Fruit fly (Drosophila melanogaster): Measurements from ENCODE around the gene CG42359.

CG42359 gene

DNA sequence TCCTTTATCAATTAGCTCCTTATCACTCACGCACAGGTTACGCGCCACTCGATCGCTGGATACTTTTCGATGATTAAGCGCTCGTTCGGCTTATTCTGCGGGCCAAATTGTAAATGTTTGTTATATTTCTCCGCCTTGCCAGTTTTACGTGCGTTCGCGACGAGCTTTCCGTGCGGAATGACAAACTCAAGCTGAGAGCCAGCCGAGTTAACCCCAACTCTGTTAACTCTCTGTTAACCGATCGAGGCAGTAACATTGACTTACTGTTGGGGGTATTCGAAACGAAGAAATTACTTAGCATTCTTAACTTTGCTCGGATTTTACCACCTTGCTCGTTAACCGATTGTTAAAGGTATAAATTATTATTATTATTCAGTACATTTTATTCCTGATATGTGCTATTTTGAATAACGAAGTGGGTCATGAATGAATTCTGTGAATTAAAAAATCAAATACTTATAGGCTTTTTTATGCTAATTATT, 8.6 kb downstream of the CG42359 start, which contains the start of gene CG5835 (continued):
- TF ChIP-seq trh (GFP tag; optimal IDR thresholded peaks at IDR 0.05) = no peak
- TF ChIP-seq CG14667 (GFP tag; IDR thresholded peaks at IDR 0.05) = no peak
- TF ChIP-seq Side (GFP tag; optimal IDR thresholded peaks at IDR 0.05) = no peak
- TF ChIP-seq amos (GFP tag; IDR thresholded peaks at IDR 0.05; ENCODE audit: partially characterized antibody) = peak; percentile 32; the same call in 1 of the 2 replicates
- no peak for TF ChIP-seq Dad (GFP tag; optimal IDR thresholded peaks at IDR 0.05)
- no peak for TF ChIP-seq Dip3 (GFP tag; optimal IDR thresholded peaks at IDR 0.05)
- no peak for TF ChIP-seq vnd (GFP tag; IDR thresholded peaks at IDR 0.05; ENCODE audit: partially characterized antibody)
- TF ChIP-seq luna (GFP tag; optimal IDR thresholded peaks at IDR 0.05) = no peak
- TF ChIP-seq NC2α (GFP tag; optimal IDR thresholded peaks at IDR 0.05) = no peak

DNA sequence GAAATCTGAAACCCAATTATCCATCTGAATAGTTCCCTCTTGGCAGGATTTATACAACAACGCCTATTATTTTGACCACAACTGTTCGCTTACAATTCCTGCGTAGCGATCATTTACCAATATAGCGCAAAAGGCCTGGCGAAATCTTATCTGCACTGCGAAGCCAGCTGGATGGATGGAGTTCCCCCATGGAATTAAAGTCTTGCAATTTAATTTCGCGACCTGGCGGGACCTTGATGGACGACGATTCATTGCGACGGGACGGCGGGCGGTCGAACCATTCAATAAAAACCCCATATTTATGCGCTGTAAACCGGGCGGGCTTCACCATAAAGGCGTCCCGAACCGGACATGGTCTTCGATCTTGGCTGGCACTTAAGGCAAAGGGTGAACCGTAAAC, 9.3 kb downstream of the CG42359 start:
- TF ChIP-seq CG2202 (tag; optimal IDR thresholded peaks at IDR 0.05) (no peak), ara (GFP tag; IDR thresholded peaks at IDR 0.05) (0 out of 2 replicates have a peak, but pooled peaks have one; percentile 8), CG12219 (GFP tag; optimal IDR thresholded peaks at IDR 0.05) (no peak), Drgx (GFP tag; IDR thresholded peaks at IDR 0.05) (0 out of 2 replicates have a peak, but pooled peaks have one; percentile 9), ap (GFP tag; IDR thresholded peaks at IDR 0.05) (0 out of 2 replicates have a peak, but pooled peaks have one; percentile 7), H15 (GFP tag; IDR thresholded peaks at IDR 0.05) (no peak), Atf3 (GFP tag; optimal IDR thresholded peaks at IDR 0.05) (no peak), CG10462 (GFP tag; optimal IDR thresholded peaks at IDR 0.05) (no peak), nom (GFP tag; optimal IDR thresholded peaks at IDR 0.05) (peak; percentile 10), CG9609 (GFP tag; optimal IDR thresholded peaks at IDR 0.05) (no peak)

DNA sequence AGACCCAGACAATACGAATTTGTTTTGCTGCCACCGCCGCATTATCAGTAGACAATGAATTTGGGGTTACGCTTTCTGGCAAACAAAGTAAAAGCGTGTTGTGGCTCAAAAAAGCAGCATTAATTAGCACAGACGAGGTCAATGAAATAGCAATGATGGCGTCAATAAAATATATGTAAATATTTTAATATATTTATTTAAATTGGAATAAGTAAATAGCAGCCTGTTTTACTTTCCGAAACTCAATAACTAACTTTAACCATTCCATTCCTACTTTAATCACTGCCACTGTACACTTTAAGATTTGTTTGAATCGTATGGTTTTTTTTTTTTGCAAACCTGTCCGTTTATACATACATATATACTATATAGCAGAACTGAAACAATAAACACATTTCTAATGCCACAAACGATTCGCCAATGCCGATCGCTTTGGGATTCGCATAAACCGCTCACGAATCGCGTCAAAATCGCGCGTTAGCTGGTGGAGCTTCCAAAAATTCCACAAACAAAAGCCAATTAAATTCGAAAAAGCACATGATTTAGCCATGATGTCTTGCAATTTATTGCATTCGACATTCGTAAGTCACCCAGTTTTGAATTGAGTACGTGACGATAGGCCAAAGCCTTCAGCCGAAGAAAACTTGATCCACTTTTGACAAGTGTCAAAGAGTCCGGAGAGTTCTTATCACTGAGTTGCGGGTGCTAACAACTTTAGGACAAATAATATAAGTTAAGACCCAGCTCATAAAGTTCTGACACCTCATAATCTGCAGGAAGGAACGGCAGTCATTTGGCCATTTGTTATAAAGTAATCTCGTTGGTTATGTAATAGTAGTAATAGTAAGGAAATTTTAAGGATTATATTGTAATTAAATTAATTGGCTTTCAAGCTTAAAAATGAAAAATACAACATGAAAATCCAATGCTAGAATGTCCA, 10.0 kb downstream of the CG42359 start:
- no peak for TF ChIP-seq bbx (GFP tag; IDR thresholded peaks at IDR 0.05; ENCODE audit: partially characterized antibody)
- TF ChIP-seq caup (GFP tag; optimal IDR thresholded peaks at IDR 0.05; ENCODE audit: severe bottlenecking) = no peak
- no peak for TF ChIP-seq CG5180 (GFP tag; optimal IDR thresholded peaks at IDR 0.05)
- TF ChIP-seq GATAe (GFP tag; conservative IDR thresholded peaks at IDR 0.05) = no peak
- TF ChIP-seq peb (GFP tag; IDR thresholded peaks at IDR 0.05) = 0 out of 2 replicates have a peak, but pooled peaks have one; percentile 37
- no peak for TF ChIP-seq E2f2 (GFP tag; IDR thresholded peaks at IDR 0.05)
- no peak for TF ChIP-seq CG15601 (tag; optimal IDR thresholded peaks at IDR 0.05)
- TF ChIP-seq toy (GFP tag; IDR thresholded peaks at IDR 0.05) = no peak
- TF ChIP-seq odd (GFP tag; optimal IDR thresholded peaks at IDR 0.05) = no peak
- TF ChIP-seq danr (GFP tag; IDR thresholded peaks at IDR 0.05) = no peak
- peak; percentile 17 for TF ChIP-seq CG2712 (tag; optimal IDR thresholded peaks at IDR 0.05)
- TF ChIP-seq sens (GFP tag) = no peak
- TF ChIP-seq fd96Cb (tag; optimal IDR thresholded peaks at IDR 0.05) = peak; percentile 21
- no peak for TF ChIP-seq CG15479 (GFP tag; optimal IDR thresholded peaks at IDR 0.05)
- TF ChIP-seq lov (optimal IDR thresholded peaks at IDR 0.05) = no peak
- 0 out of 3 replicates have a peak, but pooled peaks have one; percentile 13 for TF ChIP-seq lov (GFP tag; IDR thresholded peaks at IDR 0.05)
- no peak for TF ChIP-seq CG13123 (GFP tag; optimal IDR thresholded peaks at IDR 0.05)
- no peak for TF ChIP-seq CG8944 (GFP tag; optimal IDR thresholded peaks at IDR 0.05)
- TF ChIP-seq CG11247 (GFP tag; IDR thresholded peaks at IDR 0.05) = peak; percentile 53; the same call in 1 of the 2 replicates
- no peak for TF ChIP-seq nerfin-1 (tag; optimal IDR thresholded peaks at IDR 0.05)
- no peak for TF ChIP-seq CG6683 (GFP tag; optimal IDR thresholded peaks at IDR 0.05)
- peak; percentile 61 for TF ChIP-seq lab (GFP tag; optimal IDR thresholded peaks at IDR 0.05)
- TF ChIP-seq CG10147 (GFP tag; optimal IDR thresholded peaks at IDR 0.05) = peak; percentile 19
- TF ChIP-seq CG4820 (GFP tag; optimal IDR thresholded peaks at IDR 0.05) = no peak
- peak; percentile 78 for TF ChIP-seq vvl (GFP tag; IDR thresholded peaks at IDR 0.05)
- TF ChIP-seq lilli (GFP tag; optimal IDR thresholded peaks at IDR 0.05) = no peak
- no peak for TF ChIP-seq CG2199 (GFP tag; IDR thresholded peaks at IDR 0.05)
- TF ChIP-seq ro (GFP tag; IDR thresholded peaks at IDR 0.05) = no peak
